Worm (Caenorhabditis elegans): ENCODE results near the gene F18A11.2.
A peak's percentile ranks its signal among the peaks of the same experiment; 100 is the strongest.

The F18A11.2 gene

DNA sequence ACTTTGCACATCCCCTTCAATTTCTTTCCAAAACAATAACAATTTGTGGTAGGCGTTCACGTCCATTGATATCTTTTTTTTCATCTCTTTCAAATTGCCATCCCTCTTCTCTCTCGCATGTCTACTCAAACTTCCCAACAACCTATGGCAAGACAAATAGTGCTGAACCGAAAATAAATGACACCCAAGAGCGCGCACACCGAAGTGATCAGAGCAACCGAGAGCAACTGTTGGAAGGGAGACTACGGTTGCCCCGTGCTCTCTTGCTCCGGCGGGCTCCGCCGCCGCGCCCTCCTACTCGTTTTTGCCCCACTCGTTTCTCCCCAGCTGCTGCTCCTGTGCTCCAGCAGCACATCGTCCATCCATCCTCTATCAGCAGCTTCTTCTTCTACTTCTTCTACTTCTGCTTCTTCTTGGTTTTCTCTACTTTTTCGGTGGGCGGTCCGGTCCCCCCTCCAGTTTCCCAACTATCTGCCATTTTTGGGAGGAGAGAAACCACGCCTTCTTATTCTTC, 35.3 kb downstream of the F18A11.2 start:
- TF ChIP-seq ztf-11 (tag; optimal IDR thresholded peaks at IDR 0.05) (no peak), sma-9 (GFP tag; optimal IDR thresholded peaks at IDR 0.05) (peak; percentile 3), sma-9 (tag; optimal IDR thresholded peaks at IDR 0.05) (no peak), sem-4 (tag; optimal IDR thresholded peaks at IDR 0.05) (no peak), ztf-4 (tag; optimal IDR thresholded peaks at IDR 0.05) (no peak), nhr-21 (tag; optimal IDR thresholded peaks at IDR 0.05) (no peak), ceh-82 (tag; optimal IDR thresholded peaks at IDR 0.05) (no peak), nhr-25 (tag; optimal IDR thresholded peaks at IDR 0.05) (no peak), elt-1 (tag; optimal IDR thresholded peaks at IDR 0.05) (no peak), R02D3.7 (tag; optimal IDR thresholded peaks at IDR 0.05) (no peak), nhr-6 (tag; optimal IDR thresholded peaks at IDR 0.05) (no peak), elt-3 (tag; optimal IDR thresholded peaks at IDR 0.05) (no peak), F13H6.1 (tag; optimal IDR thresholded peaks at IDR 0.05) (peak; percentile 37), lin-39 (tag; optimal IDR thresholded peaks at IDR 0.05) (no peak), egl-27 (tag; optimal IDR thresholded peaks at IDR 0.05) (no peak), ama-1 (optimal IDR thresholded peaks at IDR 0.05) (no peak), unc-62 (GFP tag; optimal IDR thresholded peaks at IDR 0.05) (no peak), lin-11 (tag; optimal IDR thresholded peaks at IDR 0.05) (no peak), skn-1 (tag; optimal IDR thresholded peaks at IDR 0.05) (no peak), nhr-23 (tag; optimal IDR thresholded peaks at IDR 0.05) (no peak), unc-39 (tag; optimal IDR thresholded peaks at IDR 0.05) (no peak), nhr-129 (tag; optimal IDR thresholded peaks at IDR 0.05) (peak; percentile 28), unc-55 (GFP tag; optimal IDR thresholded peaks at IDR 0.05) (peak; percentile 6), C34F6.9 (tag; optimal IDR thresholded peaks at IDR 0.05) (no peak), lsy-2 (tag; optimal IDR thresholded peaks at IDR 0.05) (peak in 1 of 2 experiments; percentile 12), alr-1 (tag; optimal IDR thresholded peaks at IDR 0.05) (no peak)

DNA sequence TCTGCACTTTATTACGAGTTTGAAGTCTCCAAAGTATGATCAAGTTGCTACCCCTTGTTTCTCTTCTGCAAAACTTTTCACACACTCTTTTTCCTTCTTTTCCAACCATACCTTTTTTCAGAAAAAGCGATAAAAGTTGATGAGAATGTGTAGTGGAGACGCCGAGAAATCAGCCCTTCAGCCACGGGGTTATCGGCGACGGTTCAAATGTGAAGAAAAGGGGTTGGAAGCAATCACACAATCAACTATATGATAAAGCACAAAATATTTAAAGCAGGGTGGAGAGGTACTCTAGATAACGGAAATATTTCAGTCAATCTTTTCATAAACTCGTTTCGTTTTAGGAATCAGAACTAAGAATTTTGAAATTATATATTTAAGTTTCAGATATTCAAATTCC, 41.6 kb downstream of the F18A11.2 start, which contains the start of gene F42G4.5:
TSS of gene F42G4.5 (plus strand) at position 379 of the 400 bp plus-strand sequence.
- no peak for TF ChIP-seq sma-3 (GFP tag; optimal IDR thresholded peaks at IDR 0.05)
- TF ChIP-seq Y55F3AM.14 (GFP tag; optimal IDR thresholded peaks at IDR 0.05), result no peak
- no peak for TF ChIP-seq nhr-12 (tag; optimal IDR thresholded peaks at IDR 0.05)
- TF ChIP-seq sma-9 (GFP tag; optimal IDR thresholded peaks at IDR 0.05), result peak; percentile 1
- TF ChIP-seq sma-9 (tag; optimal IDR thresholded peaks at IDR 0.05), result no peak
- TF ChIP-seq mbf-1 (tag; optimal IDR thresholded peaks at IDR 0.05), result no peak
- no peak for TF ChIP-seq nhr-23 (tag; optimal IDR thresholded peaks at IDR 0.05)
- TF ChIP-seq fos-1 (tag; optimal IDR thresholded peaks at IDR 0.05), result peak; percentile 79
- TF ChIP-seq elt-1 (tag; optimal IDR thresholded peaks at IDR 0.05), result no peak

- TF ChIP-seq ceh-82 (tag; optimal IDR thresholded peaks at IDR 0.05) (no peak), nhr-23 (tag; optimal IDR thresholded peaks at IDR 0.05) (no peak), zag-1 (tag; optimal IDR thresholded peaks at IDR 0.05) (no peak)
Measured at ce11 chrII:13073742-13074141, 42.2 kb downstream of the F18A11.2 start.

ce11 chrII:13076301-13076916, 44.9 kb downstream of the F18A11.2 start:
- TF ChIP-seq ztf-1 (GFP tag; conservative IDR thresholded peaks at IDR 0.05) (no peak), lin-39 (tag; optimal IDR thresholded peaks at IDR 0.05) (no peak), egl-27 (tag; optimal IDR thresholded peaks at IDR 0.05) (no peak), nhr-21 (tag; optimal IDR thresholded peaks at IDR 0.05) (no peak), ama-1 (optimal IDR thresholded peaks at IDR 0.05) (no peak), F13H6.1 (tag; optimal IDR thresholded peaks at IDR 0.05) (no peak), elt-1 (tag; optimal IDR thresholded peaks at IDR 0.05) (no peak), ztf-4 (tag; optimal IDR thresholded peaks at IDR 0.05) (no peak), sma-9 (GFP tag; optimal IDR thresholded peaks at IDR 0.05) (peak; percentile 26), sma-9 (tag; optimal IDR thresholded peaks at IDR 0.05) (no peak), zag-1 (tag; optimal IDR thresholded peaks at IDR 0.05) (no peak), nhr-77 (tag; optimal IDR thresholded peaks at IDR 0.05) (no peak), mdl-1 (tag; optimal IDR thresholded peaks at IDR 0.05) (no peak), fos-1 (tag; optimal IDR thresholded peaks at IDR 0.05) (peak; percentile 48)
